Worm (Caenorhabditis elegans) whole organism, L3 larva: ENCODE results near the gene sluh-7.

ENCODE experiments used
- ceh-16 ChIP-seq: sonication (generic microtip); optimal IDR thresholded peaks from 2 replicates; lab custom pipeline; 2017; ENCODE audit warnings: missing biosample characterization, missing genetic modification characterization
- eor-1 ChIP-seq, 2 experiments: fragments of 150-350 bp; optimal IDR thresholded peaks; 2 replicates each; lab custom pipeline; 2014 to 2018; ENCODE audit warnings: missing biosample characterization in 2 of 2, missing genetic modification characterization in 2 of 2
- snpc-4 ChIP-seq: fragments of 150-350 bp; optimal IDR thresholded peaks from 2 replicates; lab custom pipeline; 2014; ENCODE audit warnings: missing biosample characterization, missing genetic modification characterization

Gene sluh-7

ce11 chrV:10307283-10307682 lies 48.3 kb downstream of the sluh-7 start, which contains the start of gene che-12:
Gene che-12, minus strand, starts transcription at chrV:10307383.
- TF ChIP-seq snpc-4 (tag; lab: Kevin White, UChicago) (no peak), eor-1 (tag; optimal IDR thresholded peaks at IDR 0.05; lab: Kevin White, UChicago) (no peak), ceh-16 (tag; lab: Kevin White, UChicago) (no peak)
- TF ChIP-seq, all 47 proteins: peak for 0
